Fruit fly (Drosophila melanogaster) whole organism, wandering third instar larva: Measurements from ENCODE around the gene CG4318.

Experiments used
- CrebA ChIP-seq: fragments of 200-800 bp; sonication (Bioruptor generic); optimal IDR thresholded peaks from 2 replicates; lab custom pipeline; 2016; ENCODE audit warnings: missing biosample characterization, mild to moderate bottlenecking, missing genetic modification characterization, borderline replicate concordance
- Dfd ChIP-seq: fragments of >200 bp; optimal IDR thresholded peaks from 2 replicates; lab custom pipeline; 2017; ENCODE audit warnings: missing biosample characterization, missing genetic modification characterization
- Dif ChIP-seq: fragments of 200-275, 200-300 bp; sonication (Bioruptor generic); optimal IDR thresholded peaks from 2 replicates; lab custom pipeline; 2018; ENCODE audit warnings: missing biosample characterization, missing genetic modification characterization; ENCODE audit not compliant: partially characterized antibody
- GATAd ChIP-seq: sonication (Bioruptor generic); optimal IDR thresholded peaks from 2 replicates; lab custom pipeline; 2016; ENCODE audit warnings: missing biosample characterization, missing genetic modification characterization
- HLH106 ChIP-seq: fragments of 200-800 bp; optimal IDR thresholded peaks from 3 replicates; lab custom pipeline; 2019; ENCODE audit warnings: missing biosample characterization, mild to moderate bottlenecking, missing genetic modification characterization, moderate library complexity
- Hr78 ChIP-seq: fragments of >200 bp; optimal IDR thresholded peaks from 2 replicates; lab custom pipeline; 2017; ENCODE audit warnings: missing biosample characterization, missing genetic modification characterization
- Jra ChIP-seq: sonication (Bioruptor generic); optimal IDR thresholded peaks from 2 replicates; lab custom pipeline; 2016; ENCODE audit warnings: missing biosample characterization, missing genetic modification characterization
- Mio ChIP-seq: sonication (Bioruptor generic); optimal IDR thresholded peaks from 2 replicates; lab custom pipeline; 2016; ENCODE audit warnings: missing biosample characterization, missing genetic modification characterization
- Myc ChIP-seq: fragments of >200 bp; optimal IDR thresholded peaks from 2 replicates; lab custom pipeline; 2017
- Rel ChIP-seq, 2 experiments: fragments of 200-800 bp; sonication (Bioruptor generic) in 1 of 2; optimal IDR thresholded peaks; 2 replicates in 1 of 2; 3 replicates in 1 of 2; lab custom pipeline; 2016 to 2019; ENCODE audit warnings: mild to moderate bottlenecking in 2 of 2, missing biosample characterization in 2 of 2, missing genetic modification characterization in 2 of 2, moderate library complexity in 1 of 2
- Sp1 ChIP-seq: fragments of 200-800 bp; sonication (Bioruptor generic); optimal IDR thresholded peaks from 3 replicates; lab custom pipeline; 2019; ENCODE audit warnings: missing biosample characterization, mild to moderate bottlenecking, missing genetic modification characterization, moderate library complexity
- Vsx2 ChIP-seq: fragments of 200-300, 225-300 bp; sonication (Bioruptor generic); optimal IDR thresholded peaks from 2 replicates; lab custom pipeline; 2018; ENCODE audit warnings: missing biosample characterization, missing genetic modification characterization; ENCODE audit not compliant: partially characterized antibody
- br ChIP-seq: fragments of 200-800 bp; sonication (Bioruptor generic); optimal IDR thresholded peaks from 2 replicates; lab custom pipeline; 2016; ENCODE audit warnings: missing biosample characterization, missing genetic modification characterization
- brk ChIP-seq: fragments of 200-800 bp; sonication (Bioruptor generic); optimal IDR thresholded peaks from 2 replicates; lab custom pipeline; 2016; ENCODE audit warnings: missing biosample characterization, mild to moderate bottlenecking, missing genetic modification characterization
- dsf ChIP-seq: sonication (Bioruptor generic); optimal IDR thresholded peaks from 2 replicates; lab custom pipeline; 2016; ENCODE audit warnings: missing biosample characterization, missing genetic modification characterization, borderline replicate concordance
- foxo ChIP-seq, 2 experiments: fragments of 200-800 bp; sonication (Bioruptor generic); optimal IDR thresholded peaks; 2 replicates in 1 of 2; 3 replicates in 1 of 2; lab custom pipeline; 2016 to 2017; ENCODE audit warnings: missing biosample characterization in 2 of 2, missing genetic modification characterization in 2 of 2
- fru ChIP-seq: fragments of 200-800 bp; sonication (Bioruptor generic); optimal IDR thresholded peaks from 3 replicates; lab custom pipeline; 2016; ENCODE audit warnings: missing biosample characterization, mild to moderate bottlenecking, missing genetic modification characterization
- h ChIP-seq: fragments of 200-800 bp; sonication (Bioruptor generic); optimal IDR thresholded peaks from 3 replicates; lab custom pipeline; 2016; ENCODE audit warnings: missing biosample characterization, mild to moderate bottlenecking, missing genetic modification characterization
- lola ChIP-seq: fragments of >200 bp; optimal IDR thresholded peaks from 2 replicates; lab custom pipeline; 2017; ENCODE audit warnings: missing biosample characterization, missing genetic modification characterization
- pan ChIP-seq: fragments of >200 bp; optimal IDR thresholded peaks from 2 replicates; lab custom pipeline; 2017
- psq ChIP-seq: fragments of 200-800 bp; sonication (Bioruptor generic); optimal IDR thresholded peaks from 3 replicates; lab custom pipeline; 2017; ENCODE audit warnings: missing biosample characterization, mild to moderate bottlenecking, missing genetic modification characterization, moderate library complexity
- rgr ChIP-seq: fragments of 200-800 bp; sonication (Bioruptor generic); optimal IDR thresholded peaks from 3 replicates; lab custom pipeline; 2016; ENCODE audit warnings: missing biosample characterization, mild to moderate bottlenecking, missing genetic modification characterization
- sage ChIP-seq: fragments of 200-800 bp; sonication (Bioruptor generic); optimal IDR thresholded peaks from 2 replicates; lab custom pipeline; 2016; ENCODE audit warnings: missing biosample characterization, mild to moderate bottlenecking, missing genetic modification characterization
- sv ChIP-seq: fragments of 200-800 bp; sonication (Bioruptor generic); optimal IDR thresholded peaks from 3 replicates; lab custom pipeline; 2016; ENCODE audit warnings: missing biosample characterization, missing genetic modification characterization
- tai ChIP-seq: sonication (Bioruptor generic); optimal IDR thresholded peaks from 2 replicates; lab custom pipeline; 2016; ENCODE audit warnings: missing biosample characterization, missing genetic modification characterization
- usp ChIP-seq: fragments of >200 bp; optimal IDR thresholded peaks from 2 replicates; lab custom pipeline; 2017; ENCODE audit warnings: missing biosample characterization, missing genetic modification characterization

The CG4318 gene

DNA sequence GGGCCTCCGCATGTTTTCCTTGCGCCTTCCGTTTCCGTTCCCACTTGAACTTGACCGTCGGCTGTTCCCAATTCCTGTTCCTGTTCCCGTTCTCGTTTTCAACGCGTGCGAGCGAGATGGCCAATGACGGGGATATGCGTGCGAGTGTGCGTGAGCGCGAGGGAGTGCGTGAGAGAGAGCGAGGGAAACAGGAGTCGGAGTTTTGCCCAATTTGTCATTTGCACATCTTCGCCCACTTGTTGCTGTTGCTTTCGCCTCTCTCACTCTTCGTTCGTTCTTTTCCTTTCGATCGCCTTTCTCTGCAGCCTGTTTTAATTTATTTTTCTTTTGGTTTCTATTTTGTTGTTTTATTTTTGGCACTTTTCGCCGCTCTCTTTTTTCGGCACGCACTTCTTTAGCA is 42.9 kb downstream of the CG4318 start:
- TF ChIP-seq Hr78: no peak
- no peak for TF ChIP-seq Mio
- no peak for TF ChIP-seq Dfd (GFP tag; lab: Kevin White, UChicago)
- TF ChIP-seq fru (GFP tag; lab: Kevin White, UChicago): no peak
- no peak for TF ChIP-seq sv (GFP tag; lab: Kevin White, UChicago)
- no peak for TF ChIP-seq CrebA
- no peak for TF ChIP-seq GATAd
- TF ChIP-seq Sp1 (GFP tag; lab: Kevin White, UChicago): peak; percentile 55
- TF ChIP-seq psq: peak; percentile 84
- no peak for TF ChIP-seq rgr (GFP tag; lab: Kevin White, UChicago)
- TF ChIP-seq usp: no peak
- TF ChIP-seq HLH106 (tag; lab: Kevin White, UChicago): peak; percentile 10
- TF ChIP-seq foxo (GFP tag; optimal IDR thresholded peaks at IDR 0.05; lab: Kevin White, UChicago): no peak
- peak; percentile 7 for TF ChIP-seq Myc (lab: Kevin White, UChicago)

DNA sequence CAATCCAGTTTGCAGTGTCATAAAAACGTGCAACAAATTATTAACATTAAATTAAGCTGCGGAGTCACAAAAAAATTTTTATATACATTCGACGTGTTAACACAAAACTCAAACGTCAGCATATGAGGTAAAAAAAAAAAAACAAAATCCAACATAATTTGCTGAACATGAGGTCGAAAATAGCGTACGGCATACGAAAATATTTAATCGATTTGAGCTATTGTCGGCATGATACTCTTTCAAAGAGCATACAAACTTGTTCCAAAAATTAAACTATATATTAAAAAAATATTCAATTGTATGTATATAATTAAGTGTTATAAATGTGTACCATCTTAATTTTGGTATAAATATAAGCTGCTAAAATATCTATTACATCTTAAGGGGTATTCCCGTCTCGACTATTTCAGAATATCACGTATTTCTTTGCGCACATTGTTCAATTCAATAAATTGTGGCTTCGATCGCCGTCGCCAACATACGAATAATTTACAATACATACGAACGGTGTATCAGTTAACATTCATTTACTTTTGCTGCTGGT is 45.1 kb downstream of the CG4318 start:
- TF ChIP-seq psq (peak; percentile 11), sage (GFP tag; lab: Kevin White, UChicago) (no peak), h (GFP tag; lab: Kevin White, UChicago) (no peak), lola (GFP tag; lab: Kevin White, UChicago) (no peak), HLH106 (tag; lab: Kevin White, UChicago) (peak; percentile 32)

dm6 chrX:13108144-13108824 is 46.4 kb downstream of the CG4318 start, which contains the start of gene Fer3HCH:
Gene Fer3HCH, minus strand, starts transcription at chrX:13108194.
- TF ChIP-seq dsf (GFP tag; lab: Kevin White, UChicago): no peak
- no peak for TF ChIP-seq h (GFP tag; lab: Kevin White, UChicago)

- TF ChIP-seq GATAd (no peak), tai (GFP tag; lab: Kevin White, UChicago) (no peak), Dif (GFP tag; lab: Kevin White, UChicago) (no peak), pan (no peak), sage (GFP tag; lab: Kevin White, UChicago) (no peak), CrebA (no peak), fru (GFP tag; lab: Kevin White, UChicago) (no peak), Vsx2 (no peak), Rel (GFP tag; optimal IDR thresholded peaks at IDR 0.05; lab: Kevin White, UChicago) (no peak), Rel (tag; optimal IDR thresholded peaks at IDR 0.05; lab: Kevin White, UChicago) (no peak), usp (no peak), brk (GFP tag; lab: Kevin White, UChicago) (no peak), Hr78 (no peak), br (GFP tag; lab: Kevin White, UChicago) (no peak), psq (no peak), Jra (no peak)
Measured at dm6 chrX:13105220-13105619, 49.5 kb downstream of the CG4318 start.

DNA sequence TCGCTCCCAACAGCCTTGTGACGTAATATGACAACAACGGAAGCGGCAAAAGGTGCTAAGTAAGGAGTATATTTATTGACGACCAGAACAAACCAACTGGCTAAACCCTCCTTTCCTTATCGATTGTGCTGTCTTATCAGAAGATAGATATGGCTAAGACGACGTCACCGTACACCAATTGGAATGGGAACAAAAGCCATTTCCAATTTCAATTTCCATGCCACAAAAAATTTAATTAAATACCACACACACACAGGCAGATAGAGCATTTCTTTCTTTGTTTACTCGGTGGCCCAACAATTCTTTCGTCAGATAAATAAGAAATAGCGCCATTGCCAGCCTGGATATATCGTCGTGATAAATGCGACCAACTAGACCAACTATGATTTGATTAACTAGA is 50.2 kb downstream of the CG4318 start:
- no peak for TF ChIP-seq usp
- TF ChIP-seq sage (GFP tag; lab: Kevin White, UChicago): no peak
